Worm (Caenorhabditis elegans) whole organism, L3 larva: ENCODE measurements around the gene cth-2.

Source experiments
- lin-39 ChIP-seq: fragments of 150-350 bp; optimal IDR thresholded peaks from 2 replicates; lab custom pipeline; 2018; ENCODE audit warnings: missing biosample characterization, missing genetic modification reagents, missing genetic modification characterization
- nhr-237 ChIP-seq: fragments of 150-350 bp; optimal IDR thresholded peaks from 2 replicates; lab custom pipeline; 2014; ENCODE audit warnings: missing biosample characterization, missing genetic modification characterization
- nhr-67 ChIP-seq: fragments of 150-350 bp; optimal IDR thresholded peaks from 2 replicates; lab custom pipeline; 2014; ENCODE audit warnings: missing biosample characterization, missing genetic modification characterization

- TF ChIP-seq nhr-237 (tag; lab: Kevin White, UChicago) (no peak), lin-39 (tag; lab: Kevin White, UChicago) (no peak), nhr-67 (tag; lab: Kevin White, UChicago) (no peak)
These were observed 7.6 kb upstream of the cth-2 start, which contains the start of gene nos-2 for ce11 chrII:7065391-7065790.
